Worm (Caenorhabditis elegans) whole organism, L3 larva: ENCODE results near the gene spop-1.
A peak's percentile ranks its signal among the peaks of the same experiment; 100 is the strongest.

Experiments used
- R02D3.7 ChIP-seq: fragments of 150-350 bp; optimal IDR thresholded peaks from 2 replicates; lab custom pipeline; 2014; ENCODE audit warnings: missing biosample characterization, missing genetic modification characterization
- ZK546.5 ChIP-seq: sonication (generic microtip); optimal IDR thresholded peaks from 2 replicates; lab custom pipeline; 2017; ENCODE audit warnings: missing biosample characterization, missing genetic modification characterization
- ama-1 ChIP-seq: fragments of 150-350 bp; optimal IDR thresholded peaks from 2 replicates; lab custom pipeline; 2018
- ceh-16 ChIP-seq: sonication (generic microtip); optimal IDR thresholded peaks from 2 replicates; lab custom pipeline; 2017; ENCODE audit warnings: missing biosample characterization, missing genetic modification characterization
- ceh-82 ChIP-seq: fragments of 150-350 bp; optimal IDR thresholded peaks from 2 replicates; lab custom pipeline; 2014; ENCODE audit warnings: missing biosample characterization, missing genetic modification characterization
- egl-5 ChIP-seq: fragments of 150-350 bp; optimal IDR thresholded peaks from 2 replicates; lab custom pipeline; 2017; ENCODE audit warnings: missing biosample characterization, missing genetic modification reagents, missing genetic modification characterization, inconsistent platforms
- elt-1 ChIP-seq: fragments of 150-350 bp; optimal IDR thresholded peaks from 2 replicates; lab custom pipeline; 2014; ENCODE audit warnings: missing biosample characterization, missing genetic modification characterization
- elt-2 ChIP-seq: sonication (generic microtip); optimal IDR thresholded peaks from 2 replicates; lab custom pipeline; 2016; ENCODE audit warnings: missing genetic modification reagents, mild to moderate bottlenecking, missing genetic modification characterization, missing compliant biosample characterization
- eor-1 ChIP-seq, 2 experiments: fragments of 150-350 bp; optimal IDR thresholded peaks; 2 replicates each; lab custom pipeline; 2014 to 2018; ENCODE audit warnings: missing biosample characterization in 2 of 2, missing genetic modification characterization in 2 of 2
- fkh-10 ChIP-seq: sonication (generic microtip); optimal IDR thresholded peaks from 2 replicates; lab custom pipeline; 2017; ENCODE audit warnings: missing biosample characterization, missing genetic modification reagents, missing genetic modification characterization
- fkh-2 ChIP-seq: fragments of 150-350 bp; optimal IDR thresholded peaks from 2 replicates; lab custom pipeline; 2014; ENCODE audit warnings: missing biosample characterization, missing genetic modification reagents, missing genetic modification characterization
- hmg-11 ChIP-seq: sonication (generic microtip); optimal IDR thresholded peaks from 2 replicates; lab custom pipeline; 2016; ENCODE audit warnings: missing genetic modification characterization, missing compliant biosample characterization
- lin-39 ChIP-seq: fragments of 150-350 bp; optimal IDR thresholded peaks from 2 replicates; lab custom pipeline; 2018; ENCODE audit warnings: missing biosample characterization, missing genetic modification reagents, missing genetic modification characterization
- lsy-12 ChIP-seq: sonication (generic microtip); optimal IDR thresholded peaks from 2 replicates; lab custom pipeline; 2016; ENCODE audit warnings: mild to moderate bottlenecking, missing genetic modification characterization, missing compliant biosample characterization
- mdl-1 ChIP-seq: fragments of 150-350 bp; optimal IDR thresholded peaks from 2 replicates; lab custom pipeline; 2014; ENCODE audit warnings: missing biosample characterization, missing genetic modification characterization
- mml-1 ChIP-seq: fragments of 150-350 bp; sonication (generic microtip); optimal IDR thresholded peaks from 3 replicates; lab custom pipeline; 2014; ENCODE audit warnings: missing biosample characterization, missing genetic modification characterization
- nfya-1 ChIP-seq: sonication (generic microtip); optimal IDR thresholded peaks from 2 replicates; lab custom pipeline; 2017; ENCODE audit warnings: missing genetic modification characterization, mild to moderate bottlenecking, missing compliant biosample characterization, antibody characterized with exemption, moderate library complexity; ENCODE audit not compliant: insufficient read depth
- nhr-23 ChIP-seq: fragments of 150-350 bp; optimal IDR thresholded peaks from 2 replicates; lab custom pipeline; 2014; ENCODE audit warnings: missing biosample characterization, missing genetic modification reagents, missing genetic modification characterization
- nhr-237 ChIP-seq: fragments of 150-350 bp; optimal IDR thresholded peaks from 2 replicates; lab custom pipeline; 2014; ENCODE audit warnings: missing biosample characterization, missing genetic modification characterization
- nhr-25 ChIP-seq: sonication (generic microtip); optimal IDR thresholded peaks from 2 replicates; lab custom pipeline; 2017; ENCODE audit warnings: missing biosample characterization, missing genetic modification characterization
- nhr-43 ChIP-seq: sonication (generic microtip); optimal IDR thresholded peaks from 2 replicates; lab custom pipeline; 2016; ENCODE audit warnings: mild to moderate bottlenecking, missing genetic modification characterization, missing compliant biosample characterization; ENCODE audit not compliant: poor library complexity, severe bottlenecking
- nhr-67 ChIP-seq: fragments of 150-350 bp; optimal IDR thresholded peaks from 2 replicates; lab custom pipeline; 2014; ENCODE audit warnings: missing biosample characterization, missing genetic modification characterization
- nhr-76 ChIP-seq: fragments of 150-350 bp; sonication (generic microtip); optimal IDR thresholded peaks from 5 replicates; lab custom pipeline; 2014; ENCODE audit warnings: missing biosample characterization, missing genetic modification characterization
- nhr-77 ChIP-seq: fragments of 150-350 bp; optimal IDR thresholded peaks from 2 replicates; lab custom pipeline; 2014; ENCODE audit warnings: missing biosample characterization, missing genetic modification characterization
- pha-4 ChIP-seq: fragments of 150-350 bp; optimal IDR thresholded peaks from 2 replicates; lab custom pipeline; 2014; ENCODE audit warnings: missing biosample characterization, missing genetic modification reagents, missing genetic modification characterization
- pqm-1 ChIP-seq: fragments of 150-350 bp; optimal IDR thresholded peaks from 2 replicates; lab custom pipeline; 2017; ENCODE audit warnings: missing biosample characterization, missing genetic modification characterization, inconsistent platforms
- sea-2 ChIP-seq: fragments of 150-350 bp; sonication (generic microtip); optimal IDR thresholded peaks from 4 replicates; lab custom pipeline; 2014; ENCODE audit warnings: missing biosample characterization, missing genetic modification reagents, missing genetic modification characterization
- tbx-2 ChIP-seq: sonication (generic microtip); optimal IDR thresholded peaks from 2 replicates; lab custom pipeline; 2016; ENCODE audit warnings: mild to moderate bottlenecking, missing genetic modification characterization, missing compliant biosample characterization
- unc-39 ChIP-seq: sonication (generic microtip); optimal IDR thresholded peaks from 4 replicates; lab custom pipeline; 2017; ENCODE audit warnings: missing biosample characterization, missing genetic modification characterization
- unc-62 ChIP-seq: fragments of 150-350 bp; sonication (generic microtip); optimal IDR thresholded peaks from 4 replicates; lab custom pipeline; 2014; ENCODE audit warnings: missing biosample characterization, missing genetic modification reagents, missing genetic modification characterization
- zag-1 ChIP-seq: fragments of 150-350 bp; optimal IDR thresholded peaks from 2 replicates; lab custom pipeline; 2014; ENCODE audit warnings: missing biosample characterization, missing genetic modification characterization
- ztf-11 ChIP-seq: fragments of 150-350 bp; optimal IDR thresholded peaks from 2 replicates; lab custom pipeline; 2014; ENCODE audit warnings: missing biosample characterization, missing genetic modification characterization
- ztf-4 ChIP-seq: fragments of 150-350 bp; optimal IDR thresholded peaks from 2 replicates; lab custom pipeline; 2014; ENCODE audit warnings: missing biosample characterization, missing genetic modification characterization

Gene spop-1

DNA sequence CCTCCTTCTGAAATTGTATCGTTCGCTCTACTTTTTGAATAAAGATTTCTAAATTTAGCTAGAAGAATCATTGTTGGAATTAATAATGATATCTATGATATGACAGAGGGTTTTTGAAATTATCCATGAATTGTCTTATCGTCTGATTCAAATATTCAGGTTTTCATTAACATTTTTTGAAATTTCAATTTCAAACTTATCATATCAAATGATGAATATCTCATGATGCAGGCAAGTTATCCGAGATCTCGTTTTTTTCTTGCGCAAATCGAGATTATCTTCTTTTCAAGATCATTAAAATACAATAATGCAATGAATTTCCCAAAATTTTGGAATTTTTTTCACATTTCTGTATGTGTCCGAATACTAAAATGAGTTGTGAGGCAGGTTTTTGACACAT lies at the start of gene spop-1:
TSS of gene spop-1 (minus strand) at position 101 of the 400 bp plus-strand sequence.
- TF ChIP-seq nhr-43 (no peak), nhr-77 (tag; lab: Kevin White, UChicago) (no peak), lsy-12 (tag; lab: Kevin White, UChicago) (no peak), ZK546.5 (tag; lab: Kevin White, UChicago) (no peak)

DNA sequence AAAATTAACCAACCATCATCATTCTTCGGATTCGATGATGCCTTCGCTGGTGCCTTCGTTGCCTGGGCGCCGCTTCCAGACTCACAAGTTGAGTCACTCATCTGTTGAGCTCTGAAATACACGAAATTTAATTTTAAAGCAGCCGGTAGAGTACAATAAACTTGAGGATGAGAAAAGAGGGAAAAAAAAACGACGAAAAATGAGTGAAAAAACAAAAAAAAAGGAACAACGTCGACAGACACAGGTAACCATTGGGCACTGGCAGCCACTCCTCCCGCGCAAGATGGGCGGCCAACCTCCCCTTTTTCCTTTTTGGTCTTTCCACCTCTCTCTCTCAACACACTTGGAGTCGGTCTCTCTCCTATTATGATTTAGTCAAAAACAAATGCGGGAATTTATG lies 48.8 kb upstream of the spop-1 start, which contains the start of gene K08E5.1:
TSS of gene K08E5.1 (minus strand) at position 101 of the 400 bp plus-strand sequence.
- TF ChIP-seq nhr-76 (tag; lab: Kevin White, UChicago) = no peak
- TF ChIP-seq R02D3.7 (tag; lab: Kevin White, UChicago) = no peak
- no peak for TF ChIP-seq ztf-11 (tag; lab: Kevin White, UChicago)

DNA sequence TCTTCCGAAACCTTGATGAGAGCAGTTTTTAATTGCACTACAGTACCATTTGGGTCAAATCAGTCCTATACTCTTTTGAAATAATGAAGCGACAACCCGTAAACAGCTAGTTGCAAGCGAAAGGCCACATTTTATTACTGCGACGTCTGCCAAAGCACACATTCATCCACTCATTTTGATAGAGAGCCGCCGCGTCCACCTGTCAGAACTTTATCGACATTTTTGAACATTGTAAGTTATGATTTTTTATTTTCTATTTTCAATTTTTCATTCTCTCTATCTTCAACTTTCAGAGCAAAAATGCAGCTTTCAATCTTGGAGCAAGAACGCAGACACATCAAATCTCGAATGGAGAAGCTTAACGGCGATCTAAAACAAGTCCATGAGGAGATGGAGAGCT lies 42.9 kb upstream of the spop-1 start, which contains the start of gene K08E5.6:
TSS of gene K08E5.6 (plus strand) at position 301 of the 400 bp plus-strand sequence.
- TF ChIP-seq mdl-1 (tag; lab: Kevin White, UChicago) (no peak), nhr-237 (tag; lab: Kevin White, UChicago) (no peak), zag-1 (tag; lab: Kevin White, UChicago) (no peak), R02D3.7 (tag; lab: Kevin White, UChicago) (no peak), ama-1 (lab: Kevin White, UChicago) (no peak), pqm-1 (no peak), ceh-82 (tag; lab: Kevin White, UChicago) (no peak), ztf-11 (tag; lab: Kevin White, UChicago) (no peak), ztf-4 (no peak), nhr-76 (tag; lab: Kevin White, UChicago) (no peak), nhr-23 (tag; lab: Kevin White, UChicago) (no peak), eor-1 (tag; optimal IDR thresholded peaks at IDR 0.05; lab: Kevin White, UChicago) (no peak), lin-39 (tag; lab: Kevin White, UChicago) (no peak), nhr-77 (tag; lab: Kevin White, UChicago) (no peak), elt-2 (tag; lab: Kevin White, UChicago) (no peak), mml-1 (tag; lab: Kevin White, UChicago) (no peak), ceh-16 (tag; lab: Kevin White, UChicago) (no peak), unc-62 (GFP tag; lab: Kevin White, UChicago) (no peak)

DNA sequence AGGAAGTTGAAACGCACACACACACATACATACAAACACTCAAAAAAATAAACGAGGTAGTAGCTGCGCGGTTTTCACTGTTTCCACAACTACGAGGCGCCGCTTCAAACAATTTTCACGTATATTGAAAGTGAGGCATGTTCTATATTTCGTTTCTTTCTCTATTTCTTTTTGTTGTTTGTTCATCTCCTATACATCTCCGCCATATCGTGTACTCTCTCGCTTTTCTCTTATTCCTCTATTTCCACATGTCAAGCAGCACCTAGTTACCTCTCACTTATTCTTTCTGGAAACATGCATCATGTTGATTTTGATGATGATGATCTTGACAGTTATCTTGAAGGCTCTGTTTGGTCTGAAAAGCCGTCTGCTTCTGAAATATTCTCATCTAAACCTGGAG lies 38.9 kb upstream of the spop-1 start, which contains the start of gene ZK1128.7:
TSS of gene ZK1128.7 (plus strand) at position 229 of the 400 bp plus-strand sequence.
- TF ChIP-seq pha-4 (tag; lab: Kevin White, UChicago) (peak; percentile 51), nhr-67 (tag; lab: Kevin White, UChicago) (no peak), ZK546.5 (tag; lab: Kevin White, UChicago) (no peak), nhr-23 (tag; lab: Kevin White, UChicago) (peak; percentile 22), hmg-11 (tag; lab: Kevin White, UChicago) (no peak), mml-1 (tag; lab: Kevin White, UChicago) (no peak), egl-5 (tag; lab: Kevin White, UChicago) (no peak), ceh-16 (tag; lab: Kevin White, UChicago) (no peak), zag-1 (tag; lab: Kevin White, UChicago) (no peak), nhr-237 (tag; lab: Kevin White, UChicago) (no peak)

DNA sequence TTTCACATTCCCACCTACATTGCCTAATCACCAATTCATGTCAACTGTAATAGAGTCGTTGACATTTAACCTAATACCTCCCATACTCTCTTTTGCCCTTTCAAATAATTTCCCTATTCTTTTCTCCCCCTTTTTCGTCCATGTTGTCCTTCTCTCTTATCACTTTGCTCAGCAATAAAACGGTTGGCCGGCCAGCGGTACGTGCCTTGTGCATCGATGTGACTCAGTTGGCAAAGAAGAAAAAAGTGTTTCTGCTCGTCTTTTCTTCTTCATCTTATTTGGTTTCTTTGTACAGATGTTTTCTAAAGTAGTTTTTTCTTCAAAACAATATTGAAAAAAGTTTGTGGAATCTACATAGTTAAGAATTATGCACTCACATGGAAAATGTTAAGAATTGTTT lies 36.6 kb upstream of the spop-1 start:
- no peak for TF ChIP-seq nhr-25 (tag; lab: Kevin White, UChicago)
- TF ChIP-seq pqm-1 = peak; percentile 23
- no peak for TF ChIP-seq ama-1 (lab: Kevin White, UChicago)
- no peak for TF ChIP-seq nhr-67 (tag; lab: Kevin White, UChicago)
- no peak for TF ChIP-seq lin-39 (tag; lab: Kevin White, UChicago)
- no peak for TF ChIP-seq nhr-77 (tag; lab: Kevin White, UChicago)
- no peak for TF ChIP-seq R02D3.7 (tag; lab: Kevin White, UChicago)
- no peak for TF ChIP-seq unc-39 (tag; lab: Kevin White, UChicago)
- TF ChIP-seq tbx-2 (tag; lab: Kevin White, UChicago) = no peak
- no peak for TF ChIP-seq elt-1 (tag; lab: Kevin White, UChicago)
- no peak for TF ChIP-seq zag-1 (tag; lab: Kevin White, UChicago)
- peak; percentile 36 for TF ChIP-seq pha-4 (tag; lab: Kevin White, UChicago)
- TF ChIP-seq nfya-1 (tag; lab: Kevin White, UChicago) = no peak
- TF ChIP-seq fkh-2 = no peak
- TF ChIP-seq elt-2 (tag; lab: Kevin White, UChicago) = peak; percentile 63
- no peak for TF ChIP-seq fkh-10 (GFP tag; lab: Kevin White, UChicago)
- TF ChIP-seq sea-2 (GFP tag; lab: Kevin White, UChicago) = no peak
